Worm (Caenorhabditis elegans) whole organism, L1 larva: Measurements from ENCODE around the gene C05D12.3.

ENCODE experiments used
- blmp-1 ChIP-seq: fragments of 150-350 bp; optimal IDR thresholded peaks from 2 replicates; lab custom pipeline; 2014; ENCODE audit warnings: missing biosample characterization, missing genetic modification characterization
- fkh-10 ChIP-seq: sonication (generic microtip); optimal IDR thresholded peaks from 2 replicates; lab custom pipeline; 2017; ENCODE audit warnings: missing biosample characterization, missing genetic modification reagents, missing genetic modification characterization

DNA sequence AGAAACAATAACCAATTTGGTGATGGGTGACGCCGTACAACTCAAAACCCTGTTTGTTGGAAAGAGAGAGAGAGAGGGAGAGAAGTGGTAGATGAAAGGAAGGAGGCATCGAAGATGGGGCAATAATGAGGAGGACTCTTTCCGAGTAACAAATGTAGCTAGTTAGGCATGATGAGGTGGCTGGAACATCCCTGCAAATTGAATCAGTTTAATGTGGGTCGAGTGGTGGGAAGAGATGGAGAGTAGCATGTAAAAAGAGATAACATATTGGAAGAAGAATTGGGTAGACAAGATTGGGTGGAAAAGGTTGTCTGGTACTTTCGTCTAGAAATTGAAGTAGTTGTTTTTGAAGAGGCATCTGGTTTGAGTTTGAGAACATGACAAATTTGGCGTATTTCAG lies 28.8 kb upstream of the C05D12.3 start:
- TF ChIP-seq blmp-1 (tag; lab: Kevin White, UChicago) (no peak), fkh-10 (no peak)
